Worm (Caenorhabditis elegans): ENCODE results near the gene sorf-2.

sorf-2 gene

ce11 chrIII:5321661-5322060 lies 4.8 kb upstream of the sorf-2 start, which contains the start of gene F52C9.3:
TSS of gene F52C9.3 (plus strand) at chrIII:5321885.
- TF ChIP-seq C08G9.2 (tag; optimal IDR thresholded peaks at IDR 0.05): no peak

- no peak for TF ChIP-seq ceh-14 (tag; optimal IDR thresholded peaks at IDR 0.05)
- TF ChIP-seq odd-2 (tag; optimal IDR thresholded peaks at IDR 0.05): no peak
Measured at ce11 chrIII:5329372-5329771, 2.9 kb downstream of the sorf-2 start.

- TF ChIP-seq elt-4 (tag; optimal IDR thresholded peaks at IDR 0.05) (peak; percentile 47), ceh-18 (tag; optimal IDR thresholded peaks at IDR 0.05) (peak; percentile 40), K09A11.1 (tag; optimal IDR thresholded peaks at IDR 0.05; ENCODE audit: insufficient read depth) (no peak)
Measured at ce11 chrIII:5334517-5335049, 8.2 kb downstream of the sorf-2 start.

ce11 chrIII:5338787-5339186 lies 12.4 kb downstream of the sorf-2 start:
- no peak for TF ChIP-seq hlh-30 (tag; optimal IDR thresholded peaks at IDR 0.05; ENCODE audit: insufficient read depth)
- no peak for TF ChIP-seq C38D4.7 (GFP tag; optimal IDR thresholded peaks at IDR 0.05)
- no peak for TF ChIP-seq mec-3 (tag; optimal IDR thresholded peaks at IDR 0.05; ENCODE audit: borderline replicate concordance)
- no peak for TF ChIP-seq hlh-8 (tag; optimal IDR thresholded peaks at IDR 0.05)
- no peak for TF ChIP-seq fax-1 (tag; optimal IDR thresholded peaks at IDR 0.05)
- no peak for TF ChIP-seq nhr-232 (tag; optimal IDR thresholded peaks at IDR 0.05)
- TF ChIP-seq ahr-1 (tag; optimal IDR thresholded peaks at IDR 0.05): no peak
- no peak for TF ChIP-seq ceh-24 (tag; optimal IDR thresholded peaks at IDR 0.05)
- TF ChIP-seq pat-9 (tag; optimal IDR thresholded peaks at IDR 0.05): no peak
- TF ChIP-seq hlh-15 (tag; optimal IDR thresholded peaks at IDR 0.05): no peak
- no peak for TF ChIP-seq tbx-7 (tag; optimal IDR thresholded peaks at IDR 0.05)
- TF ChIP-seq hlh-13 (GFP tag; optimal IDR thresholded peaks at IDR 0.05): no peak
- no peak for TF ChIP-seq sox-2 (GFP tag; IDR thresholded peaks at IDR 0.05)
- no peak for TF ChIP-seq pag-3 (tag; optimal IDR thresholded peaks at IDR 0.05; ENCODE audit: borderline replicate concordance)
- no peak for TF ChIP-seq ceh-18 (tag; optimal IDR thresholded peaks at IDR 0.05)
- no peak for TF ChIP-seq unc-55 (GFP tag; optimal IDR thresholded peaks at IDR 0.05)
- TF ChIP-seq zip-5 (tag; optimal IDR thresholded peaks at IDR 0.05): no peak
- no peak for TF ChIP-seq pros-1 (tag; optimal IDR thresholded peaks at IDR 0.05)
- no peak for TF ChIP-seq unc-3 (GFP tag; conservative IDR thresholded peaks at IDR 0.05)
- no peak for TF ChIP-seq unc-3 (tag; optimal IDR thresholded peaks at IDR 0.05)
- TF ChIP-seq ets-4 (tag; optimal IDR thresholded peaks at IDR 0.05): no peak

ce11 chrIII:5340530-5340929 lies 14.1 kb downstream of the sorf-2 start:
- TF ChIP-seq ceh-31 (tag; optimal IDR thresholded peaks at IDR 0.05): no peak
- TF ChIP-seq ztf-16 (tag; optimal IDR thresholded peaks at IDR 0.05): no peak
- TF ChIP-seq zip-5 (tag; optimal IDR thresholded peaks at IDR 0.05): no peak

DNA sequence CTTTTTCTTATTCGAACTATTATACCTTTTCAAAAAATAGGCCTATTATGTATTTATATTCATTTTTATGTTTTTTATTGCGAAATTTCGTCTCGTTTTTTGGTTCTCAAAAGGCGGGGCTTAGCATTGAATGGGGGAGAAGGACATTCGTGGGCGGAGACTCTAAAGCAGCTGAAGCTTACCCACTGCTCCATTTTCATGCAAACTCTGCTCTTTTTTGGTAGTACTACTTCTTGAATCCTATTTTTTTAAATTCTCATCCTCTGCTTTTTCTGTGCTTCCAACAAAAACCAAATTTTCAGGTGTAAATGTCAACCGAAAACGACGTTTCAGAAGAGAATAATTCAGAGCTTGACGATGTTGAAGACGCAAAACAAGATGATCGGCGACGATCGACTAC lies 15.0 kb downstream of the sorf-2 start, which contains the start of gene ZK121.2:
TSS of gene ZK121.2 (plus strand) at position 301 of the 400 bp plus-strand sequence.
- no peak for TF ChIP-seq sox-2 (GFP tag; IDR thresholded peaks at IDR 0.05)
- TF ChIP-seq pqm-1 (tag; optimal IDR thresholded peaks at IDR 0.05): no peak
- no peak for TF ChIP-seq ceh-30 (tag; optimal IDR thresholded peaks at IDR 0.05)
- no peak for TF ChIP-seq F13H6.1 (tag; optimal IDR thresholded peaks at IDR 0.05)
- no peak for TF ChIP-seq ceh-31 (tag; optimal IDR thresholded peaks at IDR 0.05)
- no peak for TF ChIP-seq ets-4 (tag; optimal IDR thresholded peaks at IDR 0.05)
- no peak for TF ChIP-seq hlh-8 (tag; optimal IDR thresholded peaks at IDR 0.05)
- no peak for TF ChIP-seq nhr-11 (tag; optimal IDR thresholded peaks at IDR 0.05)
- no peak for TF ChIP-seq pros-1 (tag; optimal IDR thresholded peaks at IDR 0.05)
- TF ChIP-seq ttx-3 (tag; optimal IDR thresholded peaks at IDR 0.05): no peak
- no peak for TF ChIP-seq ref-2 (tag; optimal IDR thresholded peaks at IDR 0.05)
- no peak for TF ChIP-seq lim-6 (tag; optimal IDR thresholded peaks at IDR 0.05)
- TF ChIP-seq ahr-1 (tag; optimal IDR thresholded peaks at IDR 0.05): no peak
- no peak for TF ChIP-seq ceh-24 (tag; optimal IDR thresholded peaks at IDR 0.05)
- no peak for TF ChIP-seq ceh-6 (GFP tag; optimal IDR thresholded peaks at IDR 0.05)
- TF ChIP-seq pax-1 (tag; optimal IDR thresholded peaks at IDR 0.05): no peak
- no peak for TF ChIP-seq tbx-2 (tag; optimal IDR thresholded peaks at IDR 0.05)
